Worm (Caenorhabditis elegans) whole organism, L3 larva: ENCODE measurements around the gene T07D3.2.

Experiments used
- aly-2 ChIP-seq: fragments of 150-350 bp; optimal IDR thresholded peaks from 2 replicates; lab custom pipeline; 2014; ENCODE audit warnings: missing biosample characterization, missing genetic modification characterization
- egl-27 ChIP-seq: sonication (generic microtip); optimal IDR thresholded peaks from 4 replicates; lab custom pipeline; 2017; ENCODE audit warnings: missing biosample characterization, missing genetic modification reagents, missing genetic modification characterization
- fkh-10 ChIP-seq: sonication (generic microtip); optimal IDR thresholded peaks from 2 replicates; lab custom pipeline; 2017; ENCODE audit warnings: missing biosample characterization, missing genetic modification reagents, missing genetic modification characterization
- hmg-11 ChIP-seq: sonication (generic microtip); optimal IDR thresholded peaks from 2 replicates; lab custom pipeline; 2016; ENCODE audit warnings: missing genetic modification characterization, missing compliant biosample characterization
- nhr-11 ChIP-seq: fragments of 150-350 bp; optimal IDR thresholded peaks from 2 replicates; lab custom pipeline; 2014; ENCODE audit warnings: missing biosample characterization, missing genetic modification characterization
- pha-4 ChIP-seq: fragments of 150-350 bp; optimal IDR thresholded peaks from 2 replicates; lab custom pipeline; 2014; ENCODE audit warnings: missing biosample characterization, missing genetic modification reagents, missing genetic modification characterization
- tbx-2 ChIP-seq: sonication (generic microtip); optimal IDR thresholded peaks from 2 replicates; lab custom pipeline; 2016; ENCODE audit warnings: mild to moderate bottlenecking, missing genetic modification characterization, missing compliant biosample characterization
- ztf-11 ChIP-seq: fragments of 150-350 bp; optimal IDR thresholded peaks from 2 replicates; lab custom pipeline; 2014; ENCODE audit warnings: missing biosample characterization, missing genetic modification characterization

ce11 chrII:868240-868864 is 33.4 kb upstream of the T07D3.2 start, which contains the start of gene fbxc-51:
- TF ChIP-seq pha-4 (tag; lab: Kevin White, UChicago): no peak
- no peak for TF ChIP-seq ztf-11 (tag; lab: Kevin White, UChicago)
- TF ChIP-seq aly-2 (tag; lab: Kevin White, UChicago): no peak
- no peak for TF ChIP-seq egl-27 (tag; lab: Kevin White, UChicago)
- no peak for TF ChIP-seq fkh-10 (GFP tag; lab: Kevin White, UChicago)
- TF ChIP-seq nhr-11 (tag; lab: Kevin White, UChicago): no peak
- TF ChIP-seq tbx-2 (tag; lab: Kevin White, UChicago): no peak
- no peak for TF ChIP-seq hmg-11 (tag; lab: Kevin White, UChicago)
